Fruit fly (Drosophila melanogaster) whole organism, embryonic: ENCODE results near the gene CG33281.

Experiments
- Ada2b ChIP-seq: fragments of 200-800 bp; sonication (Bioruptor generic); IDR thresholded peaks from 2 replicates; pipeline ENCODE4 v1.3.6; 2022; ENCODE audit warnings: missing biosample characterization, missing genetic modification characterization
- Asciz ChIP-seq: fragments of 200-800 bp; sonication (Bioruptor generic); optimal IDR thresholded peaks from 2 replicates; lab custom pipeline; 2017; ENCODE audit warnings: missing biosample characterization, mild to moderate bottlenecking, missing genetic modification characterization, missing genetic modification reagents
- Blimp-1 ChIP-seq: fragments of 200-800 bp; sonication (Bioruptor generic); optimal IDR thresholded peaks from 3 replicates; lab custom pipeline; 2018; ENCODE audit warnings: missing biosample characterization, missing genetic modification characterization, mild to moderate bottlenecking, moderate library complexity, missing genetic modification reagents
- Bteb2 ChIP-seq: fragments of 200-800 bp; sonication (Bioruptor generic); optimal IDR thresholded peaks from 2 replicates; lab custom pipeline; 2016; ENCODE audit warnings: missing biosample characterization, missing genetic modification characterization
- CG10565 ChIP-seq: fragments of 200-800 bp; sonication (Bioruptor generic); optimal IDR thresholded peaks from 3 replicates; lab custom pipeline; 2016; ENCODE audit warnings: missing biosample characterization, mild to moderate bottlenecking, missing genetic modification characterization
- CG14667 ChIP-seq: fragments of 200-800 bp; sonication (Bioruptor generic); IDR thresholded peaks from 2 replicates; pipeline ENCODE4 v1.3.6; 2022; ENCODE audit warnings: missing biosample characterization, missing genetic modification characterization
- CG14860 ChIP-seq: fragments of 200-800 bp; sonication (Bioruptor generic); IDR thresholded peaks from 3 replicates; pipeline ENCODE4 v1.3.6; 2022; ENCODE audit warnings: missing biosample characterization, missing genetic modification characterization; ENCODE audit not compliant: partially characterized antibody
- CG17328 ChIP-seq: fragments of 200-800 bp; sonication (Bioruptor generic); IDR thresholded peaks from 2 replicates; pipeline ENCODE4 v1.3.6; 2022; ENCODE audit warnings: missing biosample characterization, missing genetic modification characterization
- CG17361 ChIP-seq: fragments of 200-800 bp; sonication (Bioruptor generic); IDR thresholded peaks from 3 replicates; pipeline ENCODE4 v1.3.6; 2022; ENCODE audit warnings: missing biosample characterization, missing genetic modification characterization
- CG2875 ChIP-seq: fragments of 200-800 bp; sonication (Bioruptor generic); optimal IDR thresholded peaks from 2 replicates; lab custom pipeline; 2017; ENCODE audit warnings: missing biosample characterization, mild to moderate bottlenecking, missing genetic modification characterization, missing genetic modification reagents
- CG4820 ChIP-seq: fragments of 200-800 bp; sonication (Bioruptor generic); optimal IDR thresholded peaks from 3 replicates; lab custom pipeline; 2016; ENCODE audit warnings: missing biosample characterization, missing genetic modification characterization
- CG4854 ChIP-seq: fragments of 200-800 bp; sonication (Bioruptor generic); optimal IDR thresholded peaks from 2 replicates; lab custom pipeline; 2016; ENCODE audit warnings: missing biosample characterization, missing genetic modification characterization, inconsistent platforms
- CG5180 ChIP-seq: fragments of 200-800 bp; sonication (Bioruptor generic); optimal IDR thresholded peaks from 3 replicates; lab custom pipeline; 2017; ENCODE audit warnings: missing biosample characterization, missing genetic modification characterization, mild to moderate bottlenecking, moderate library complexity, missing genetic modification reagents
- CG5953 ChIP-seq: fragments of 200-800 bp; sonication (Bioruptor generic); IDR thresholded peaks from 2 replicates; pipeline ENCODE4 v1.3.6; 2022; ENCODE audit warnings: missing biosample characterization, missing genetic modification characterization
- CG6854 ChIP-seq: fragments of 200-800 bp; sonication (Bioruptor generic); optimal IDR thresholded peaks from 3 replicates; lab custom pipeline; 2017; ENCODE audit warnings: missing biosample characterization, mild to moderate bottlenecking, missing genetic modification characterization
- CG8281 ChIP-seq: fragments of 200-800 bp; sonication (Bioruptor generic); optimal IDR thresholded peaks from 2 replicates; lab custom pipeline; 2018; ENCODE audit warnings: missing biosample characterization, mild to moderate bottlenecking, missing genetic modification characterization, moderate library complexity
- CG8290 ChIP-seq, 3 experiments: fragments of 200-800 bp; sonication (Bioruptor generic); optimal IDR thresholded peaks; 2 replicates each; lab custom pipeline; 2016 to 2019; ENCODE audit warnings: missing biosample characterization in 3 of 3, missing genetic modification characterization in 3 of 3, mild to moderate bottlenecking in 2 of 3, moderate library complexity in 1 of 3
- CG8765 ChIP-seq: fragments of 200-800 bp; sonication (Bioruptor generic); IDR thresholded peaks from 2 replicates; pipeline ENCODE4 v1.3.6; 2022; ENCODE audit warnings: missing biosample characterization, missing genetic modification characterization
- Dbx ChIP-seq: fragments of 200-800 bp; sonication (Bioruptor generic); IDR thresholded peaks from 3 replicates; pipeline ENCODE4 v1.3.6; 2022; ENCODE audit warnings: missing biosample characterization, missing genetic modification characterization
- Doc3 ChIP-seq: fragments of 200-800 bp; sonication (Bioruptor generic); IDR thresholded peaks from 3 replicates; pipeline ENCODE4 v1.3.6; 2022; ENCODE audit warnings: missing biosample characterization, missing genetic modification characterization; ENCODE audit not compliant: partially characterized antibody
- Fer3 ChIP-seq: fragments of 200-800 bp; sonication (Bioruptor generic); optimal IDR thresholded peaks from 2 replicates; lab custom pipeline; 2018; ENCODE audit warnings: missing biosample characterization, mild to moderate bottlenecking, missing genetic modification characterization, moderate library complexity
- HLH3B ChIP-seq: fragments of 200-800 bp; sonication (Bioruptor generic); IDR thresholded peaks from 2 replicates; pipeline ENCODE4 v1.3.6; 2022; ENCODE audit warnings: missing biosample characterization, missing genetic modification characterization
- Hmx ChIP-seq: fragments of 200-800 bp; sonication (Bioruptor generic); optimal IDR thresholded peaks from 2 replicates; lab custom pipeline; 2016; ENCODE audit warnings: missing biosample characterization, missing genetic modification characterization
- Jarid2 ChIP-seq: fragments of 200-800 bp; sonication (Bioruptor generic); optimal IDR thresholded peaks from 3 replicates; lab custom pipeline; 2017; ENCODE audit warnings: mild to moderate bottlenecking, missing biosample characterization, missing genetic modification reagents, missing genetic modification characterization
- Med ChIP-seq: fragments of 200-800 bp; sonication (Bioruptor generic); peaks from one replicate; lab custom pipeline; 2016; ENCODE audit warnings: missing biosample characterization, missing genetic modification characterization, mild to moderate bottlenecking, inconsistent platforms, moderate library complexity
- Nf-YC ChIP-seq: fragments of 200-800 bp; optimal IDR thresholded peaks from 3 replicates; lab custom pipeline; 2019; ENCODE audit warnings: missing biosample characterization, mild to moderate bottlenecking, missing genetic modification characterization, moderate library complexity
- Oli ChIP-seq: fragments of 200-800 bp; sonication (Bioruptor generic); optimal IDR thresholded peaks from 2 replicates; lab custom pipeline; 2018; ENCODE audit warnings: missing biosample characterization, mild to moderate bottlenecking, missing genetic modification characterization, moderate library complexity
- Pdp1 ChIP-seq, 2 experiments: fragments of 200-800 bp; sonication (Bioruptor generic); optimal IDR thresholded peaks; 3 replicates each; lab custom pipeline; 2016; ENCODE audit warnings: missing biosample characterization in 2 of 2, missing genetic modification characterization in 2 of 2, mild to moderate bottlenecking in 1 of 2, moderate library complexity in 1 of 2
- Ssrp ChIP-seq: fragments of 200-800 bp; sonication (Bioruptor generic); optimal IDR thresholded peaks from 2 replicates; lab custom pipeline; 2018; ENCODE audit warnings: missing biosample characterization, mild to moderate bottlenecking, missing genetic modification characterization, moderate library complexity
- cato ChIP-seq: fragments of 200-800 bp; sonication (Bioruptor generic); optimal IDR thresholded peaks from 2 replicates; lab custom pipeline; 2016; ENCODE audit warnings: missing biosample characterization, missing genetic modification characterization, borderline replicate concordance
- chn ChIP-seq: fragments of 200-800 bp; sonication (Bioruptor generic); optimal IDR thresholded peaks from 2 replicates; lab custom pipeline; 2016; ENCODE audit warnings: missing biosample characterization, missing genetic modification characterization
- crol ChIP-seq: fragments of 200-800 bp; sonication (Bioruptor generic); IDR thresholded peaks from 2 replicates; pipeline ENCODE4 v1.3.6; 2022; ENCODE audit warnings: missing biosample characterization, missing genetic modification characterization
- dmrt99B ChIP-seq: fragments of 200-800 bp; sonication (Bioruptor generic); optimal IDR thresholded peaks from 2 replicates; lab custom pipeline; 2018; ENCODE audit warnings: missing biosample characterization, mild to moderate bottlenecking, missing genetic modification characterization, moderate library complexity
- esg ChIP-seq: fragments of 200-800 bp; sonication (Bioruptor generic); conservative IDR thresholded peaks from 2 replicates; pipeline ENCODE4 v1.3.6; 2022; ENCODE audit warnings: missing biosample characterization, missing genetic modification characterization
- gt ChIP-seq: fragments of 200-800 bp; sonication (Bioruptor generic); IDR thresholded peaks from 2 replicates; pipeline ENCODE4 v1.3.6; 2022; ENCODE audit warnings: missing biosample characterization, missing genetic modification characterization
- ind ChIP-seq: fragments of 200-800 bp; sonication (Bioruptor generic); optimal IDR thresholded peaks from 3 replicates; lab custom pipeline; 2016; ENCODE audit warnings: missing biosample characterization, missing genetic modification characterization
- nerfin-1 ChIP-seq: fragments of 200-800 bp; sonication (Bioruptor generic); optimal IDR thresholded peaks from 3 replicates; lab custom pipeline; 2019; ENCODE audit warnings: missing biosample characterization, mild to moderate bottlenecking, missing genetic modification characterization, moderate library complexity
- prd ChIP-seq, 3 experiments: fragments of >200 bp in 2 of 3; fragments of 200-800 bp in 1 of 3; sonication (Bioruptor generic) in 1 of 3; optimal IDR thresholded peaks in 2 of 3; IDR thresholded peaks in 1 of 3; 2 replicates in 2 of 3; 3 replicates in 1 of 3; pipeline versions ENCODE4 v1.3.6 to Lab custom; 2017 to 2022; ENCODE audit warnings: missing biosample characterization in 1 of 3, missing genetic modification characterization in 1 of 3
- salm ChIP-seq: fragments of 200-800 bp; sonication (Bioruptor generic); optimal IDR thresholded peaks from 2 replicates; lab custom pipeline; 2018; ENCODE audit warnings: missing biosample characterization, mild to moderate bottlenecking, missing genetic modification characterization
- sd ChIP-seq: fragments of 200-800 bp; sonication (Bioruptor generic); optimal IDR thresholded peaks from 3 replicates; lab custom pipeline; 2018; ENCODE audit warnings: missing biosample characterization, mild to moderate bottlenecking, missing genetic modification characterization, moderate library complexity
- slou ChIP-seq: fragments of 200-800 bp; sonication (Bioruptor generic); optimal IDR thresholded peaks from 3 replicates; lab custom pipeline; 2016; ENCODE audit warnings: missing biosample characterization, missing genetic modification characterization
- sob ChIP-seq: fragments of 200-800 bp; sonication (Bioruptor generic); IDR thresholded peaks from 2 replicates; pipeline ENCODE4 v1.3.6; 2022; ENCODE audit warnings: missing biosample characterization, missing genetic modification characterization
- sqz ChIP-seq: fragments of 200-800 bp; sonication (Bioruptor generic); optimal IDR thresholded peaks from 3 replicates; lab custom pipeline; 2018; ENCODE audit warnings: missing biosample characterization, mild to moderate bottlenecking, missing genetic modification characterization
- stwl ChIP-seq: fragments of 200-800 bp; sonication (Bioruptor generic); optimal IDR thresholded peaks from 3 replicates; lab custom pipeline; 2018; ENCODE audit warnings: missing biosample characterization, mild to moderate bottlenecking, missing genetic modification characterization, moderate library complexity
- sug ChIP-seq: fragments of 200-800 bp; optimal IDR thresholded peaks from 2 replicates; lab custom pipeline; 2019; ENCODE audit warnings: missing biosample characterization, mild to moderate bottlenecking, missing genetic modification characterization, moderate library complexity
- wor ChIP-seq: fragments of 200-800 bp; sonication (Bioruptor generic); IDR thresholded peaks from 2 replicates; pipeline ENCODE4 v1.3.6; 2022; ENCODE audit warnings: missing biosample characterization, missing genetic modification characterization
- zf30C ChIP-seq: fragments of 200-800 bp; sonication (Bioruptor generic); optimal IDR thresholded peaks from 3 replicates; lab custom pipeline; 2018; ENCODE audit warnings: missing biosample characterization, mild to moderate bottlenecking, missing genetic modification characterization

The CG33281 gene

DNA sequence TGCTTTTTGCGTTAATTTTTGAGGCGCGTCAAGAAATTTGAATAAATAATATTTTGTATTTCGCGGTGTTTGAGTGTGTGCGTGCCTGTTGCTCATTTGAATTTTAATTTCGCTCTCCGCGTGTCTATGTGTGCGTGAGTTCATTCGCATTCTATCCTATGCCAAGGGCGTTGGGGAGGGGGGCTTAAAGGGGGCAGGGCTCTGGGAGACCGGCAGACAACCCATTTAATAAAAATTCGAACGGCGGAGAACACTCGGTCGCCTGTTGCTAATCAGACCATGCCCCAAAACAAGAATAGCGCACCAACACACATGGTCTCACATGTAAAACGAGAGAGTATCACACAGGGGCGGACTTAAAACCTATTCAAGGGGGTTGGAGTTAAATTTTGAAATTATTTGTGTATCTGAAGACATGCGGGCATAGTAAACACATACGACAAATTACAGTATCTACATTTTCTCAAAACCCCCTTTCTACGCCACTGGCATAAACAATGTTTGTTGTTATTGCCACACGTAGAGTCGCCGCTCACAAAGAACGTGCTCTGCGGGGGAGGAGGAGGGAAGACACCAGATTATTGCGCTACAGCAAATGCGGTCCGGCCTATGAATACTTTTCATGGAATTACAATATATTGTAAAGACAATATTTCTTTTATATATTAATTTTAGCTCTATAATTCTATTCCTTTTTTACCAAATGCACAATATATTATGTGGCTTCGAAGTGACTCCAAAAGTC, 22.1 kb upstream of the CG33281 start (continued):
- TF ChIP-seq Med (GFP tag; lab: Kevin White, UChicago) (peak; percentile 100), wor (GFP tag; lab: Robert Waterston, UW) (peak; percentile 97), prd (optimal IDR thresholded peaks at IDR 0.05; lab: Kevin White, UChicago) (no peak), prd (GFP tag; IDR thresholded peaks at IDR 0.05; lab: Robert Waterston, UW) (peak; percentile 100), zf30C (GFP tag; lab: Kevin White, UChicago) (peak; percentile 75), Nf-YC (tag; lab: Kevin White, UChicago) (peak; percentile 94), Doc3 (no peak), cato (GFP tag; lab: Kevin White, UChicago) (peak; percentile 99), Hmx (GFP tag; lab: Kevin White, UChicago) (peak; percentile 98), CG8281 (peak; percentile 95), esg (GFP tag; lab: Robert Waterston, UW) (peak; percentile 99), sug (tag; lab: Kevin White, UChicago) (peak; percentile 100), dmrt99B (tag; lab: Kevin White, UChicago) (peak; percentile 99), Ssrp (tag; lab: Kevin White, UChicago) (peak; percentile 99), Bteb2 (GFP tag; lab: Kevin White, UChicago) (peak; percentile 99), CG4854 (peak; percentile 99), CG14667 (GFP tag; lab: Robert Waterston, UW) (peak; percentile 98), chn (GFP tag; lab: Kevin White, UChicago) (peak; percentile 100), Ada2b (peak; percentile 99), salm (peak; percentile 99), Asciz (peak; percentile 99), Pdp1 (GFP tag; optimal IDR thresholded peaks at IDR 0.05; lab: Kevin White, UChicago) (peak; percentile 99 to 100), crol (peak; percentile 97), Blimp-1 (GFP tag; lab: Kevin White, UChicago) (peak; percentile 99), sqz (GFP tag; lab: Kevin White, UChicago) (peak; percentile 99), nerfin-1 (tag; lab: Kevin White, UChicago) (peak; percentile 99), CG17328 (GFP tag; lab: Robert Waterston, UW) (peak; percentile 99), HLH3B (GFP tag; lab: Robert Waterston, UW) (peak; percentile 99), Oli (tag; lab: Kevin White, UChicago) (peak; percentile 99), CG14860 (GFP tag; lab: Robert Waterston, UW) (no peak), Fer3 (tag; lab: Kevin White, UChicago) (peak; percentile 100), sd (tag; lab: Kevin White, UChicago) (peak; percentile 99), sob (GFP tag; lab: Robert Waterston, UW) (peak; percentile 100), gt (GFP tag; lab: Robert Waterston, UW) (peak; percentile 98), CG2875 (peak; percentile 99), CG10565 (GFP tag; lab: Kevin White, UChicago) (peak; percentile 98), ind (GFP tag; lab: Kevin White, UChicago) (peak; percentile 100), CG8765 (GFP tag; lab: Robert Waterston, UW) (peak; percentile 99), CG17361 (GFP tag; lab: Robert Waterston, UW) (peak; percentile 100), CG5953 (GFP tag; lab: Robert Waterston, UW) (peak; percentile 95), CG6854 (GFP tag; lab: Kevin White, UChicago) (peak; percentile 99), CG8290 (GFP tag; optimal IDR thresholded peaks at IDR 0.05; lab: Kevin White, UChicago) (peak; percentile 100), CG8290 (tag; optimal IDR thresholded peaks at IDR 0.05; lab: Kevin White, UChicago) (peak; percentile 99 to 100), CG5180 (GFP tag; lab: Kevin White, UChicago) (peak; percentile 94), CG4820 (GFP tag; lab: Kevin White, UChicago) (peak; percentile 99), stwl (tag; lab: Kevin White, UChicago) (peak; percentile 85), slou (GFP tag; lab: Kevin White, UChicago) (peak; percentile 99), Dbx (GFP tag; lab: Robert Waterston, UW) (peak; percentile 100), Jarid2 (peak; percentile 96)
